Fruit fly (Drosophila melanogaster) whole organism, embryonic: ENCODE measurements around the gene raptor.

Experiments used
- C15 ChIP-seq: fragments of 200-800 bp; sonication (Bioruptor generic); IDR thresholded peaks from 3 replicates; pipeline ENCODE4 v1.3.6; 2022; ENCODE audit warnings: missing biosample characterization, missing genetic modification characterization
- CG10147 ChIP-seq: fragments of 200-800 bp; sonication (Bioruptor generic); optimal IDR thresholded peaks from 2 replicates; lab custom pipeline; 2019; ENCODE audit warnings: missing biosample characterization, mild to moderate bottlenecking, missing genetic modification characterization, moderate library complexity
- CG1024 ChIP-seq: fragments of 200-800 bp; sonication (Bioruptor generic); IDR thresholded peaks from 2 replicates; pipeline ENCODE4 v1.3.6; 2022; ENCODE audit warnings: missing biosample characterization, missing genetic modification characterization
- CG10654 ChIP-seq: fragments of 200-800 bp; sonication (Bioruptor generic); optimal IDR thresholded peaks from 2 replicates; lab custom pipeline; 2016; ENCODE audit warnings: missing biosample characterization, missing genetic modification characterization
- CG10959 ChIP-seq: fragments of 200-800 bp; sonication (Bioruptor generic); IDR thresholded peaks from 2 replicates; pipeline ENCODE4 v1.3.6; 2022; ENCODE audit warnings: missing biosample characterization, missing genetic modification characterization
- CG12659 ChIP-seq: fragments of 200-800 bp; sonication (Bioruptor generic); optimal IDR thresholded peaks from 3 replicates; lab custom pipeline; 2017; ENCODE audit warnings: mild to moderate bottlenecking, missing biosample characterization, missing genetic modification reagents, missing genetic modification characterization
- CG14050 ChIP-seq: fragments of 200-800 bp; sonication (Bioruptor generic); IDR thresholded peaks from 3 replicates; pipeline ENCODE4 v1.3.6; 2022; ENCODE audit warnings: missing biosample characterization, missing genetic modification characterization
- CG14667 ChIP-seq: fragments of 200-800 bp; sonication (Bioruptor generic); IDR thresholded peaks from 2 replicates; pipeline ENCODE4 v1.3.6; 2022; ENCODE audit warnings: missing biosample characterization, missing genetic modification characterization
- CG14710 ChIP-seq: fragments of 200-800 bp; sonication (Bioruptor generic); optimal IDR thresholded peaks from 3 replicates; lab custom pipeline; 2019; ENCODE audit warnings: missing biosample characterization, mild to moderate bottlenecking, missing genetic modification characterization, moderate library complexity
- CG15601 ChIP-seq: fragments of 200-800 bp; sonication (Bioruptor generic); optimal IDR thresholded peaks from 3 replicates; lab custom pipeline; 2019; ENCODE audit warnings: missing biosample characterization, mild to moderate bottlenecking, missing genetic modification characterization, moderate library complexity
- CG1603 ChIP-seq: fragments of 200-800 bp; sonication (Bioruptor generic); optimal IDR thresholded peaks from 2 replicates; lab custom pipeline; 2019; ENCODE audit warnings: missing biosample characterization, mild to moderate bottlenecking, missing genetic modification characterization, moderate library complexity
- CG16813 ChIP-seq: fragments of 200-800 bp; sonication (Bioruptor generic); IDR thresholded peaks from 3 replicates; pipeline ENCODE4 v1.3.6; 2022; ENCODE audit warnings: missing biosample characterization, missing genetic modification characterization; ENCODE audit not compliant: partially characterized antibody
- CG17328 ChIP-seq: fragments of 200-800 bp; sonication (Bioruptor generic); IDR thresholded peaks from 2 replicates; pipeline ENCODE4 v1.3.6; 2022; ENCODE audit warnings: missing biosample characterization, missing genetic modification characterization
- CG18011 ChIP-seq: fragments of 200-800 bp; sonication (Bioruptor generic); optimal IDR thresholded peaks from 2 replicates; lab custom pipeline; 2017; ENCODE audit warnings: missing biosample characterization, missing genetic modification characterization, mild to moderate bottlenecking, moderate library complexity, missing genotype
- CG18619 ChIP-seq: fragments of 200-800 bp; sonication (Bioruptor generic); optimal IDR thresholded peaks from 3 replicates; lab custom pipeline; 2017; ENCODE audit warnings: missing biosample characterization, mild to moderate bottlenecking, missing genetic modification characterization
- CG2678 ChIP-seq: fragments of 200-800 bp; sonication (Bioruptor generic); optimal IDR thresholded peaks from 3 replicates; lab custom pipeline; 2019; ENCODE audit warnings: missing biosample characterization, mild to moderate bottlenecking, missing genetic modification characterization, moderate library complexity
- CG2712 ChIP-seq: fragments of 200-800 bp; optimal IDR thresholded peaks from 3 replicates; lab custom pipeline; 2019; ENCODE audit warnings: missing biosample characterization, mild to moderate bottlenecking, missing genetic modification characterization, moderate library complexity
- CG31224 ChIP-seq: fragments of 200-800 bp; sonication (Bioruptor generic); IDR thresholded peaks from 2 replicates; pipeline ENCODE4 v1.3.6; 2022; ENCODE audit warnings: missing biosample characterization, missing genetic modification characterization
- CG33557 ChIP-seq: fragments of 200-800 bp; sonication (Bioruptor generic); optimal IDR thresholded peaks from 2 replicates; lab custom pipeline; 2019; ENCODE audit warnings: missing biosample characterization, mild to moderate bottlenecking, missing genetic modification characterization, moderate library complexity
- CG5180 ChIP-seq: fragments of 200-800 bp; sonication (Bioruptor generic); optimal IDR thresholded peaks from 3 replicates; lab custom pipeline; 2017; ENCODE audit warnings: missing biosample characterization, missing genetic modification characterization, mild to moderate bottlenecking, moderate library complexity, missing genetic modification reagents
- CG6175 ChIP-seq: fragments of 200-800 bp; sonication (Bioruptor generic); IDR thresholded peaks from 3 replicates; pipeline ENCODE4 v1.3.6; 2022; ENCODE audit warnings: missing biosample characterization, missing genetic modification characterization
- CG8478 ChIP-seq: fragments of >200 bp; optimal IDR thresholded peaks from 2 replicates; lab custom pipeline; 2018
- CG9727 ChIP-seq: fragments of 200-800 bp; sonication (Bioruptor generic); optimal IDR thresholded peaks from 3 replicates; lab custom pipeline; 2017; ENCODE audit warnings: missing biosample characterization, mild to moderate bottlenecking, missing genetic modification characterization
- CoRest ChIP-seq: fragments of 200-800 bp; sonication (Bioruptor generic); optimal IDR thresholded peaks from 3 replicates; lab custom pipeline; 2018; ENCODE audit warnings: missing biosample characterization, mild to moderate bottlenecking, missing genetic modification characterization, moderate library complexity
- Dp ChIP-seq: fragments of 200-800 bp; sonication (Bioruptor generic); optimal IDR thresholded peaks from 2 replicates; lab custom pipeline; 2018; ENCODE audit warnings: missing biosample characterization, mild to moderate bottlenecking, missing genetic modification characterization, moderate library complexity
- E2f2 ChIP-seq: fragments of 200-800 bp; sonication (Bioruptor generic); IDR thresholded peaks from 2 replicates; pipeline ENCODE4 v1.3.6; 2022; ENCODE audit warnings: missing biosample characterization, missing genetic modification characterization
- Eip74EF ChIP-seq, 2 experiments: fragments of 200-800 bp in 1 of 2; fragments of >200 bp in 1 of 2; sonication (Bioruptor generic) in 1 of 2; optimal IDR thresholded peaks; 2 replicates each; lab custom pipeline; 2017 to 2019; ENCODE audit warnings: missing biosample characterization in 2 of 2, missing genetic modification characterization in 2 of 2, mild to moderate bottlenecking in 1 of 2, moderate library complexity in 1 of 2
- Fer1 ChIP-seq: fragments of 200-800 bp; sonication (Bioruptor generic); optimal IDR thresholded peaks from 2 replicates; lab custom pipeline; 2017; ENCODE audit warnings: missing biosample characterization, mild to moderate bottlenecking, missing genetic modification characterization
- HHEX ChIP-seq: fragments of 200-800 bp; sonication (Bioruptor generic); optimal IDR thresholded peaks from 3 replicates; lab custom pipeline; 2017; ENCODE audit warnings: missing biosample characterization, mild to moderate bottlenecking, missing genetic modification characterization, missing genetic modification reagents
- HLH54F ChIP-seq: fragments of 200-800 bp; sonication (Bioruptor generic); optimal IDR thresholded peaks from 3 replicates; lab custom pipeline; 2016; ENCODE audit warnings: missing biosample characterization, missing genetic modification characterization
- Jarid2 ChIP-seq: fragments of 200-800 bp; sonication (Bioruptor generic); optimal IDR thresholded peaks from 3 replicates; lab custom pipeline; 2017; ENCODE audit warnings: mild to moderate bottlenecking, missing biosample characterization, missing genetic modification reagents, missing genetic modification characterization
- MESR4 ChIP-seq: fragments of 200-800 bp; sonication (Bioruptor generic); optimal IDR thresholded peaks from 2 replicates; lab custom pipeline; 2018; ENCODE audit warnings: missing biosample characterization, mild to moderate bottlenecking, missing genetic modification characterization, moderate library complexity
- Max ChIP-seq: fragments of 200-800 bp; sonication (Bioruptor generic); optimal IDR thresholded peaks from 2 replicates; lab custom pipeline; 2016; ENCODE audit warnings: missing biosample characterization, mild to moderate bottlenecking, missing genetic modification characterization
- Trl ChIP-seq, 3 experiments: fragments of >200 bp in 2 of 3; fragments of 200-800 bp in 1 of 3; sonication (Bioruptor generic) in 1 of 3; optimal IDR thresholded peaks; 2 replicates in 1 of 3; 3 replicates in 2 of 3; lab custom pipeline; 2016 to 2017; ENCODE audit warnings: missing biosample characterization in 1 of 3, missing genetic modification characterization in 1 of 3
- Vsx1 ChIP-seq: fragments of 200-800 bp; sonication (Bioruptor generic); optimal IDR thresholded peaks from 2 replicates; lab custom pipeline; 2017; ENCODE audit warnings: missing biosample characterization, mild to moderate bottlenecking, missing genetic modification characterization, missing genetic modification reagents
- bbx ChIP-seq: fragments of 200-800 bp; sonication (Bioruptor generic); IDR thresholded peaks from 2 replicates; pipeline ENCODE4 v1.3.6; 2022; ENCODE audit warnings: missing biosample characterization, missing genetic modification characterization; ENCODE audit not compliant: partially characterized antibody
- croc ChIP-seq: fragments of 200-800 bp; sonication (Bioruptor generic); conservative IDR thresholded peaks from 3 replicates; pipeline ENCODE4 v1.3.6; 2022; ENCODE audit warnings: missing biosample characterization, missing genetic modification characterization
- dati ChIP-seq: fragments of 200-800 bp; sonication (Bioruptor generic); IDR thresholded peaks from 2 replicates; pipeline ENCODE4 v1.3.6; 2022; ENCODE audit warnings: missing biosample characterization, missing genetic modification characterization
- gcm2 ChIP-seq: fragments of 200-800 bp; sonication (Bioruptor generic); optimal IDR thresholded peaks from 2 replicates; lab custom pipeline; 2016; ENCODE audit warnings: missing biosample characterization, missing genetic modification characterization
- ham ChIP-seq: fragments of 200-800 bp; sonication (Bioruptor generic); IDR thresholded peaks from 2 replicates; pipeline ENCODE4 v1.3.6; 2022; ENCODE audit warnings: missing biosample characterization, missing genetic modification characterization
- hbn ChIP-seq: fragments of 200-800 bp; sonication (Bioruptor generic); IDR thresholded peaks from 2 replicates; pipeline ENCODE4 v1.3.6; 2022; ENCODE audit warnings: missing biosample characterization, missing genetic modification characterization; ENCODE audit not compliant: partially characterized antibody
- jumu ChIP-seq: fragments of 200-800 bp; sonication (Bioruptor generic); optimal IDR thresholded peaks from 3 replicates; lab custom pipeline; 2016; ENCODE audit warnings: missing biosample characterization, missing genetic modification characterization
- mirr ChIP-seq: fragments of 200-800 bp; sonication (Bioruptor generic); optimal IDR thresholded peaks from 3 replicates; lab custom pipeline; 2018; ENCODE audit warnings: missing biosample characterization, mild to moderate bottlenecking, missing genetic modification characterization
- p53 ChIP-seq: fragments of 200-800 bp; sonication (Bioruptor generic); optimal IDR thresholded peaks from 2 replicates; lab custom pipeline; 2016; ENCODE audit warnings: missing biosample characterization, missing genetic modification characterization
- rib ChIP-seq: fragments of 200-800 bp; sonication (Bioruptor generic); IDR thresholded peaks from 2 replicates; pipeline ENCODE4 v1.3.6; 2022; ENCODE audit warnings: missing biosample characterization, missing genetic modification characterization
- tap ChIP-seq: fragments of 200-800 bp; optimal IDR thresholded peaks from 3 replicates; lab custom pipeline; 2019; ENCODE audit warnings: missing biosample characterization, mild to moderate bottlenecking, missing genetic modification characterization, moderate library complexity
- tna ChIP-seq: fragments of 200-800 bp; sonication (Bioruptor generic); IDR thresholded peaks from 2 replicates; pipeline ENCODE4 v1.3.6; 2022; ENCODE audit warnings: missing biosample characterization, missing genetic modification characterization; ENCODE audit not compliant: partially characterized antibody
- toy ChIP-seq: fragments of 200-800 bp; sonication (Bioruptor generic); IDR thresholded peaks from 2 replicates; pipeline ENCODE4 v1.3.6; 2022; ENCODE audit warnings: missing biosample characterization, missing genetic modification characterization
- yki ChIP-seq: fragments of >200 bp; optimal IDR thresholded peaks from 3 replicates; lab custom pipeline; 2018
- zfh1 ChIP-seq: fragments of 200-800 bp; sonication (Bioruptor generic); IDR thresholded peaks from 3 replicates; pipeline ENCODE4 v1.3.6; 2022; ENCODE audit warnings: missing biosample characterization, missing genetic modification characterization

The raptor gene

dm6 chrX:6092235-6092634 is 2.2 kb upstream of the raptor start (continued):
- TF ChIP-seq CG1024 (GFP tag; lab: Robert Waterston, UW) (no peak), Max (no peak), Fer1 (no peak), CG10654 (GFP tag; lab: Kevin White, UChicago) (no peak), p53 (GFP tag; lab: Kevin White, UChicago) (no peak), tna (no peak), gcm2 (GFP tag; lab: Kevin White, UChicago) (no peak), CG17328 (GFP tag; lab: Robert Waterston, UW) (0 out of 2 replicates have a peak, but pooled peaks have one; percentile 24), E2f2 (no peak), CG8478 (lab: Kevin White, UChicago) (no peak), bbx (GFP tag; lab: Robert Waterston, UW) (no peak), CG1603 (tag; lab: Kevin White, UChicago) (peak; percentile 16), CG12659 (peak; percentile 2), Trl (optimal IDR thresholded peaks at IDR 0.05; lab: Kevin White, UChicago) (no peak), Trl (GFP tag; optimal IDR thresholded peaks at IDR 0.05; lab: Kevin White, UChicago) (no peak), CG31224 (no peak), CG33557 (no peak), CG16813 (no peak), toy (GFP tag; lab: Robert Waterston, UW) (no peak), CG2678 (tag; lab: Kevin White, UChicago) (peak; percentile 61), hbn (GFP tag; lab: Robert Waterston, UW) (no peak), croc (no peak), CG14050 (GFP tag; lab: Robert Waterston, UW) (no peak), HLH54F (no peak), C15 (GFP tag; lab: Robert Waterston, UW) (no peak), CG15601 (tag; lab: Kevin White, UChicago) (no peak), Jarid2 (no peak)

- TF ChIP-seq yki (lab: Kevin White, UChicago): no peak
- TF ChIP-seq zfh1: peak; percentile 53; the same call in 1 of the 3 replicates
- no peak for TF ChIP-seq C15 (GFP tag; lab: Robert Waterston, UW)
- peak; percentile 18 for TF ChIP-seq CG2712 (tag; lab: Kevin White, UChicago)
- peak; percentile 59 for TF ChIP-seq jumu (GFP tag; lab: Kevin White, UChicago)
- TF ChIP-seq CG5180 (GFP tag; lab: Kevin White, UChicago): no peak
- TF ChIP-seq dati (GFP tag; lab: Robert Waterston, UW): no peak
- TF ChIP-seq CG18619 (GFP tag; lab: Kevin White, UChicago): no peak
- TF ChIP-seq MESR4 (GFP tag; lab: Kevin White, UChicago): no peak
- no peak for TF ChIP-seq rib (GFP tag; lab: Robert Waterston, UW)
- TF ChIP-seq HHEX (GFP tag; lab: Kevin White, UChicago): no peak
- TF ChIP-seq croc: no peak
- peak; percentile 28; the same call in 1 of the 2 replicates for TF ChIP-seq CG14667 (GFP tag; lab: Robert Waterston, UW)
- TF ChIP-seq CG10959 (GFP tag; lab: Robert Waterston, UW): no peak
- TF ChIP-seq Eip74EF (GFP tag; optimal IDR thresholded peaks at IDR 0.05; lab: Kevin White, UChicago): no peak
- TF ChIP-seq CG14710 (tag; lab: Kevin White, UChicago): no peak
- TF ChIP-seq CG6175 (GFP tag; lab: Robert Waterston, UW): no peak
- TF ChIP-seq CG18011 (GFP tag; lab: Kevin White, UChicago): no peak
- TF ChIP-seq CG10147 (GFP tag; lab: Kevin White, UChicago): no peak
- no peak for TF ChIP-seq tap
- TF ChIP-seq CoRest (tag; lab: Kevin White, UChicago): peak; percentile 34
- TF ChIP-seq mirr (GFP tag; lab: Kevin White, UChicago): no peak
- TF ChIP-seq Dp: peak; percentile 71
- TF ChIP-seq ham (GFP tag; lab: Robert Waterston, UW): no peak
- no peak for TF ChIP-seq CG9727 (GFP tag; lab: Kevin White, UChicago)
- no peak for TF ChIP-seq Vsx1 (GFP tag; lab: Kevin White, UChicago)
Measured at dm6 chrX:6090809-6091667, 1.0 kb upstream of the raptor start, which contains the start of the genes Nep1 and Mipp2. Gene Nep1 (plus strand): TSS chrX:6091205. Gene Mipp2 (minus strand): TSS chrX:6091471.
